Worm (Caenorhabditis elegans): ENCODE measurements around the gene str-136.
A peak's percentile ranks its signal among the peaks of the same experiment; 100 is the strongest.

The str-136 gene

DNA sequence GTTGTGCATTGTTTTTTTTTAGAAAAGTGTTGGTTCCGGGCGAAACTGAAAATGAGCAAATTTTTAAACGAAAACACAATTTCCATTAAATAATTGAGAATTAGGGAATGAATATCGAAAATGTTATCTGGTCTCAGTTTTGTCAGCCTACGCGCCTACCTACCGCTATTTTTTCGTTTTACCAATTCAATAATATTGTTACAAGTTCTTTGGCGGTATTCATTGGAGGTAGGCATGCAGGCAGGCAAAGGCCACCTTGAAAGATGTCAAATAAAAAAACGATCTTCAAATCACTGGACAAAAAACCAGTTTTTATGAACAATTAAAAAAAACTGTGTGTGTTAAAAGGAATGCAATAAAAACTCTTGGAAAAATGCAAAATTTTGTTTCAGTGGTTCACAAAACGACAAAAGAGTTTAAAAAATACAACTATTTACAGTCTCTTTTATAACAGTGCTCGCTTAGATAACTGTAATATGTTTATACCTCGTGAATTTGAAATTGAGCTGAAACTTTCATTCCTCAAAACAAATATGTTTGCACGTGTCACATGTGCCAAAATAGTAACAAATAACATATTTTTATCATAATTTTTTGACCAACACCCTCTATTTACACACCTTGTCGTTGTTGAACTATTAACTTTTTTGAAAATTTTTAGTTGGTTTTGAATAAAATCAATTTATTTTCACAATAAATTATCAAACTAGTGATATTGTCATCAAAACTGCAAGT lies 25.9 kb upstream of the str-136 start, which contains the start of gene W02D7.11:
TSS of gene W02D7.11 (minus strand) at position 51 of the 735 bp plus-strand sequence.
- TF ChIP-seq nhr-11 (tag; optimal IDR thresholded peaks at IDR 0.05): no peak
- no peak for TF ChIP-seq ceh-82 (tag; optimal IDR thresholded peaks at IDR 0.05)
- no peak for TF ChIP-seq ceh-16 (tag; optimal IDR thresholded peaks at IDR 0.05)
- TF ChIP-seq ztf-1 (GFP tag; conservative IDR thresholded peaks at IDR 0.05): no peak
- TF ChIP-seq nhr-77 (tag; optimal IDR thresholded peaks at IDR 0.05): no peak
- no peak for TF ChIP-seq lin-39 (tag; optimal IDR thresholded peaks at IDR 0.05)
- no peak for TF ChIP-seq snpc-4 (tag; optimal IDR thresholded peaks at IDR 0.05)
- TF ChIP-seq nhr-23 (tag; optimal IDR thresholded peaks at IDR 0.05): no peak
- TF ChIP-seq nhr-6 (tag; optimal IDR thresholded peaks at IDR 0.05): no peak
- no peak for TF ChIP-seq aly-2 (tag; optimal IDR thresholded peaks at IDR 0.05)
- TF ChIP-seq ztf-4 (tag; optimal IDR thresholded peaks at IDR 0.05): no peak
- TF ChIP-seq nhr-10 (tag; optimal IDR thresholded peaks at IDR 0.05): no peak

DNA sequence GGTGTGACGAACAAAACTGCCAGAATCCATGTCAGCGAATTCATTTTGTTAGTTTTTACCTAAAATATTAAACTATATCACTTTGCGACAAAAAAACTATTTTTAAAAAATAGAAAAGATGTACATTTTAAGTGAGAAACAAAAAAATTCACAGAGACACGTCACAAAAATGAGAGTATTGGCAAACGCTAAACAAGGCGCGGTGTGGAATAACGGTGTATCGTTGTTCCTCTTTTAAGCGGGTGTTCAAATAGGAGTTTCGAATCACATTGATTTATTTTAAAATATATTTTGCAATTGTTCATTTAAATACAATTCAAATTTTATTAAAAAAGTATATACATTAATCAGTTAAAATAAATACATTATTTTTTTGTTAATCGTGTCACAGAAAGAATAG lies 23.8 kb upstream of the str-136 start, which contains the start of gene sel-9:
TSS of gene sel-9 (minus strand) at position 59 of the 400 bp plus-strand sequence.
- TF ChIP-seq mbf-1 (tag; optimal IDR thresholded peaks at IDR 0.05): no peak
- no peak for TF ChIP-seq elt-3 (tag; optimal IDR thresholded peaks at IDR 0.05)
- TF ChIP-seq gmeb-1 (tag; optimal IDR thresholded peaks at IDR 0.05): peak; percentile 90
- TF ChIP-seq ztf-4 (tag; optimal IDR thresholded peaks at IDR 0.05): no peak
- TF ChIP-seq egl-27 (tag; optimal IDR thresholded peaks at IDR 0.05): no peak
- TF ChIP-seq unc-39 (tag; optimal IDR thresholded peaks at IDR 0.05): no peak
- TF ChIP-seq ztf-11 (tag; optimal IDR thresholded peaks at IDR 0.05): no peak
- no peak for TF ChIP-seq lin-39 (tag; optimal IDR thresholded peaks at IDR 0.05)
- TF ChIP-seq lsy-2 (tag; optimal IDR thresholded peaks at IDR 0.05): peak in 1 of 2 experiments; percentile 73
- no peak for TF ChIP-seq ztf-1 (GFP tag; conservative IDR thresholded peaks at IDR 0.05)
- peak; percentile 10 for TF ChIP-seq F13H6.1 (tag; optimal IDR thresholded peaks at IDR 0.05)
- peak; percentile 19 for TF ChIP-seq lin-13 (GFP tag; optimal IDR thresholded peaks at IDR 0.05)
- TF ChIP-seq nhr-237 (tag; optimal IDR thresholded peaks at IDR 0.05): no peak
- no peak for TF ChIP-seq alr-1 (tag; optimal IDR thresholded peaks at IDR 0.05)
- peak; percentile 24 for TF ChIP-seq sma-3 (GFP tag; optimal IDR thresholded peaks at IDR 0.05)
- TF ChIP-seq aly-2 (tag; optimal IDR thresholded peaks at IDR 0.05): no peak
- no peak for TF ChIP-seq skn-1 (tag; optimal IDR thresholded peaks at IDR 0.05)
- TF ChIP-seq unc-62 (GFP tag; optimal IDR thresholded peaks at IDR 0.05): no peak
- peak; percentile 17 for TF ChIP-seq fos-1 (tag; optimal IDR thresholded peaks at IDR 0.05)
- TF ChIP-seq zag-1 (tag; optimal IDR thresholded peaks at IDR 0.05): no peak
- TF ChIP-seq mab-5 (tag; optimal IDR thresholded peaks at IDR 0.05): no peak
- no peak for TF ChIP-seq elt-1 (tag; optimal IDR thresholded peaks at IDR 0.05)
- TF ChIP-seq nhr-6 (tag; optimal IDR thresholded peaks at IDR 0.05): no peak
- no peak for TF ChIP-seq nhr-21 (tag; optimal IDR thresholded peaks at IDR 0.05)
- TF ChIP-seq nhr-25 (tag; optimal IDR thresholded peaks at IDR 0.05): no peak
- TF ChIP-seq unc-55 (GFP tag; optimal IDR thresholded peaks at IDR 0.05): peak; percentile 79
- no peak for TF ChIP-seq R02D3.7 (tag; optimal IDR thresholded peaks at IDR 0.05)
- no peak for TF ChIP-seq Y55F3AM.14 (GFP tag; optimal IDR thresholded peaks at IDR 0.05)
- no peak for TF ChIP-seq mdl-1 (tag; optimal IDR thresholded peaks at IDR 0.05)
- TF ChIP-seq ama-1 (optimal IDR thresholded peaks at IDR 0.05): peak; percentile 3
- no peak for TF ChIP-seq lin-11 (tag; optimal IDR thresholded peaks at IDR 0.05)
- TF ChIP-seq sem-4 (tag; optimal IDR thresholded peaks at IDR 0.05): no peak
- no peak for TF ChIP-seq nhr-77 (tag; optimal IDR thresholded peaks at IDR 0.05)
- peak; percentile 6 for TF ChIP-seq blmp-1 (tag; optimal IDR thresholded peaks at IDR 0.05; ENCODE audit: insufficient read depth)
- TF ChIP-seq ceh-82 (tag; optimal IDR thresholded peaks at IDR 0.05): no peak
- peak; percentile 85 for TF ChIP-seq crh-2 (tag; optimal IDR thresholded peaks at IDR 0.05)
- TF ChIP-seq ZK546.5 (tag; optimal IDR thresholded peaks at IDR 0.05): no peak
- no peak for TF ChIP-seq nhr-10 (tag; optimal IDR thresholded peaks at IDR 0.05)
- peak; percentile 57 for TF ChIP-seq C34F6.9 (tag; optimal IDR thresholded peaks at IDR 0.05)
- TF ChIP-seq nhr-129 (tag; optimal IDR thresholded peaks at IDR 0.05): peak; percentile 45
- TF ChIP-seq dmd-4 (tag; optimal IDR thresholded peaks at IDR 0.05): no peak
- TF ChIP-seq peb-1 (tag; optimal IDR thresholded peaks at IDR 0.05): no peak
- TF ChIP-seq sma-9 (GFP tag; optimal IDR thresholded peaks at IDR 0.05): peak; percentile 50
- no peak for TF ChIP-seq sma-9 (tag; optimal IDR thresholded peaks at IDR 0.05)
- no peak for TF ChIP-seq nhr-23 (tag; optimal IDR thresholded peaks at IDR 0.05)
- no peak for TF ChIP-seq nhr-12 (tag; optimal IDR thresholded peaks at IDR 0.05)
- TF ChIP-seq ceh-16 (tag; optimal IDR thresholded peaks at IDR 0.05): no peak
- peak; percentile 3 for TF ChIP-seq snpc-4 (tag; optimal IDR thresholded peaks at IDR 0.05)
- TF ChIP-seq nhr-11 (tag; optimal IDR thresholded peaks at IDR 0.05): no peak

Measured in whole organism, L2 larva.